Worm (Caenorhabditis elegans) whole organism, L2 larva: ENCODE results near the gene B0334.13.

Experiments used
- C34F6.9 ChIP-seq: fragments of 150-350 bp; optimal IDR thresholded peaks from 2 replicates; lab custom pipeline; 2014; ENCODE audit warnings: missing biosample characterization, missing genetic modification characterization
- F13H6.1 ChIP-seq: sonication (generic microtip); optimal IDR thresholded peaks from 2 replicates; lab custom pipeline; 2016; ENCODE audit warnings: missing genetic modification characterization, missing compliant biosample characterization
- R02D3.7 ChIP-seq: fragments of 150-350 bp; optimal IDR thresholded peaks from 2 replicates; lab custom pipeline; 2014; ENCODE audit warnings: missing biosample characterization, missing genetic modification characterization
- Y55F3AM.14 ChIP-seq: fragments of 200-800 bp; sonication (Bioruptor generic); optimal IDR thresholded peaks from 2 replicates; lab custom pipeline; 2018; ENCODE audit warnings: mild to moderate bottlenecking, missing genetic modification characterization, missing compliant biosample characterization
- alr-1 ChIP-seq: fragments of 150-350 bp; optimal IDR thresholded peaks from 2 replicates; lab custom pipeline; 2014; ENCODE audit warnings: missing biosample characterization, missing genetic modification characterization
- ama-1 ChIP-seq: fragments of 150-350 bp; optimal IDR thresholded peaks from 2 replicates; lab custom pipeline; 2018; ENCODE audit warnings: inconsistent platforms
- blmp-1 ChIP-seq: sonication (generic microtip); optimal IDR thresholded peaks from 2 replicates; lab custom pipeline; 2017; ENCODE audit warnings: missing genetic modification characterization, mild to moderate bottlenecking, missing compliant biosample characterization, antibody characterized with exemption, moderate library complexity; ENCODE audit not compliant: insufficient read depth
- ceh-16 ChIP-seq: fragments of 150-350 bp; optimal IDR thresholded peaks from 2 replicates; lab custom pipeline; 2014; ENCODE audit warnings: missing biosample characterization, missing genetic modification characterization
- ceh-82 ChIP-seq: fragments of 150-350 bp; optimal IDR thresholded peaks from 2 replicates; lab custom pipeline; 2014; ENCODE audit warnings: missing biosample characterization, missing genetic modification characterization
- crh-2 ChIP-seq: sonication (generic microtip); optimal IDR thresholded peaks from 2 replicates; lab custom pipeline; 2017; ENCODE audit warnings: missing biosample characterization, missing genetic modification characterization
- egl-27 ChIP-seq: sonication (generic microtip); optimal IDR thresholded peaks from 3 replicates; lab custom pipeline; 2017; ENCODE audit warnings: missing biosample characterization, missing genetic modification reagents, missing genetic modification characterization
- elt-1 ChIP-seq: fragments of 150-350 bp; optimal IDR thresholded peaks from 2 replicates; lab custom pipeline; 2014; ENCODE audit warnings: missing biosample characterization, missing genetic modification characterization
- fos-1 ChIP-seq: fragments of 150-350 bp; optimal IDR thresholded peaks from 2 replicates; lab custom pipeline; 2014; ENCODE audit warnings: missing biosample characterization, missing genetic modification characterization
- gmeb-1 ChIP-seq: fragments of 150-350 bp; optimal IDR thresholded peaks from 2 replicates; lab custom pipeline; 2014; ENCODE audit warnings: missing biosample characterization, missing genetic modification characterization
- lin-11 ChIP-seq: fragments of 150-350 bp; sonication (generic microtip); optimal IDR thresholded peaks from 2 replicates; lab custom pipeline; 2014; ENCODE audit warnings: missing biosample characterization, missing genetic modification characterization, inconsistent platforms, mixed read lengths
- lsy-2 ChIP-seq, 2 experiments: fragments of 150-350 bp in 1 of 2; sonication (generic microtip) in 1 of 2; optimal IDR thresholded peaks; 2 replicates each; lab custom pipeline; 2014 to 2017; ENCODE audit warnings: missing biosample characterization in 2 of 2, missing genetic modification characterization in 2 of 2
- mab-5 ChIP-seq: fragments of 150-350 bp; optimal IDR thresholded peaks from 2 replicates; lab custom pipeline; 2014; ENCODE audit warnings: missing biosample characterization, missing genetic modification characterization
- nhr-10 ChIP-seq: sonication (generic microtip); optimal IDR thresholded peaks from 2 replicates; lab custom pipeline; 2017; ENCODE audit warnings: missing biosample characterization, missing genetic modification characterization
- nhr-12 ChIP-seq: fragments of 150-350 bp; optimal IDR thresholded peaks from 2 replicates; lab custom pipeline; 2014; ENCODE audit warnings: missing biosample characterization, missing genetic modification characterization
- nhr-129 ChIP-seq: fragments of 150-350 bp; optimal IDR thresholded peaks from 2 replicates; lab custom pipeline; 2014; ENCODE audit warnings: missing biosample characterization, missing genetic modification characterization
- nhr-21 ChIP-seq: fragments of 150-350 bp; optimal IDR thresholded peaks from 2 replicates; lab custom pipeline; 2014; ENCODE audit warnings: missing biosample characterization, missing genetic modification characterization
- nhr-23 ChIP-seq: fragments of 150-350 bp; optimal IDR thresholded peaks from 2 replicates; lab custom pipeline; 2014; ENCODE audit warnings: missing biosample characterization, missing genetic modification reagents, missing genetic modification characterization
- nhr-237 ChIP-seq: fragments of 150-350 bp; optimal IDR thresholded peaks from 2 replicates; lab custom pipeline; 2014; ENCODE audit warnings: missing biosample characterization, missing genetic modification characterization
- nhr-25 ChIP-seq: fragments of 150-350 bp; sonication (generic microtip); optimal IDR thresholded peaks from 3 replicates; lab custom pipeline; 2014; ENCODE audit warnings: missing biosample characterization, missing genetic modification characterization
- nhr-6 ChIP-seq: fragments of 150-350 bp; optimal IDR thresholded peaks from 2 replicates; lab custom pipeline; 2014; ENCODE audit warnings: missing biosample characterization, missing genetic modification characterization
- nhr-77 ChIP-seq: fragments of 150-350 bp; optimal IDR thresholded peaks from 2 replicates; lab custom pipeline; 2014; ENCODE audit warnings: missing biosample characterization, missing genetic modification characterization
- peb-1 ChIP-seq: fragments of 150-350 bp; optimal IDR thresholded peaks from 2 replicates; lab custom pipeline; 2014; ENCODE audit warnings: missing biosample characterization, missing genetic modification characterization
- sma-9 ChIP-seq, 2 experiments: fragments of 150-350 bp in 1 of 2; sonication (generic microtip) in 1 of 2; optimal IDR thresholded peaks; 2 replicates each; lab custom pipeline; 2014 to 2016; ENCODE audit warnings: missing genetic modification characterization in 2 of 2, mild to moderate bottlenecking in 1 of 2, missing biosample characterization in 1 of 2, missing compliant biosample characterization in 1 of 2, missing genetic modification reagents in 1 of 2, moderate library complexity in 1 of 2
- unc-55 ChIP-seq: fragments of 150-350 bp; sonication (generic microtip); optimal IDR thresholded peaks from 3 replicates; lab custom pipeline; 2014; ENCODE audit warnings: missing biosample characterization, missing genetic modification reagents, missing genetic modification characterization
- ztf-1 ChIP-seq: fragments of 200-800 bp; sonication (Bioruptor generic); conservative IDR thresholded peaks from 2 replicates; pipeline ENCODE4 v1.3.6; 2022; ENCODE audit warnings: missing genetic modification characterization, missing compliant biosample characterization

The B0334.13 gene

DNA sequence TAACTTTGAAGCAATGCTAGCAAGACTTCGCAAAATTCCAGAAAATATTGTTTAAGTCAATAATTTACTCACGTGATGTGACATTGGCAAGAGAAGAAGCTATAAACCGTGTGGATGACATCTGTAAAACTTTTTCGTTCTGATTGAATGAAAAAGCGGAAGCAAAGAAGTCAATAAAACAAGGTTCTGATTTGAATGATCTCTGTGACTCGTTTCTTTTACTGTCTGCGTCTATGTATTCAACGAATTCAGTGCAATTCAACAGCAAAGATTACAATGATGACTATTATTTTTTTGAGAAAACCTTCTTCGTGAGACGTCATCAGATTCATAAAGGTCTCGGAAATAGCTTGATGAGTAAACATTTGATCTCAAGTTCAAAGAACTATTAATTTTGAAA, 4.7 kb downstream of the B0334.13 start, which contains the start of gene hacl-1 (continued):
- no peak for TF ChIP-seq nhr-12

DNA sequence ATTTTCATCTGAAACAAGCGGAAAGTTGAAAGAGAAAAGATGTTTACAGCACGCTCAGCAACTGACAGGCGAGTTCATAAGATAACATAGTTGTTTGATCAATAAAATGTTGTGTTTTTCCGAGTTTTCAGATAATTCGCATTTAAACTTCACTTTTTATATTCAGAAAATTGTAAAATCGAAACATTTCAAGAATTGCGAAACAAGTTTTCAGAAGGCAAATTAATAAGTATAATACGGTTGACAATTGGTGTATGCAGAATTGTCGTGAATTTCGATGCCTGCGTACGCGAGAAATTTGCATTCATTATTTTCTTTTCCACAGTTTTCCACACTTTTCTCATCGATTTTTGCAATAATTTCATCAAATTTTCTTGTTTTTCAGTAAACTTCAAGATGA, 7.2 kb downstream of the B0334.13 start, which contains the start of the genes ooc-3 and B0334.4:
ooc-3 (minus strand) TSS at position 15 of the 400 bp plus-strand sequence.
B0334.4 (plus strand) TSS at position 386 of the 400 bp plus-strand sequence.
- no peak for TF ChIP-seq sma-9 (GFP tag; optimal IDR thresholded peaks at IDR 0.05; lab: Kevin White, UChicago)
- no peak for TF ChIP-seq sma-9 (tag; optimal IDR thresholded peaks at IDR 0.05; lab: Kevin White, UChicago)
- no peak for TF ChIP-seq F13H6.1 (tag; lab: Kevin White, UChicago)
- peak; percentile 16 for TF ChIP-seq gmeb-1 (tag; lab: Kevin White, UChicago)
- peak; percentile 66 for TF ChIP-seq C34F6.9 (tag; lab: Kevin White, UChicago)
- TF ChIP-seq lsy-2 (tag; optimal IDR thresholded peaks at IDR 0.05; lab: Kevin White, UChicago), result peak; percentile 46 to 95
- no peak for TF ChIP-seq ceh-82 (tag; lab: Kevin White, UChicago)
- TF ChIP-seq nhr-129 (tag; lab: Kevin White, UChicago), result peak; percentile 42
- no peak for TF ChIP-seq nhr-12
- peak; percentile 9 for TF ChIP-seq ama-1 (lab: Kevin White, UChicago)

DNA sequence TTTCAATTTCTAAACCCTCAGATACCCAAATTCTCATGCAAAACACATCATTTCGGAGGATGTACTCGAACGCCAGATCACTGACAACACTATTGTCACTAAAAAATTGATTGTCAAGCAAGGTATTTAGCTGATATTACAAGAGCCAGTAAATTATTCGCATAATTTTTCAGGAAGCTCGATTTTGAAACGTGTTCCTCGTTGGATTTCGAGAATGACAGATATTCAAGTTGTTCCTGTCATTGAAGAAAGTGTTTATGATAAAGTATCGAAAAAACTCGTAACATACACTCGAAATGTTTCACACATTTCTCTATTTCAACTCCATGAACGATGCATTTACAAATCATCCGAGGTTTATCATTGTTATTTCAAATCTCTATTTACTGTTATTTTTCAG, 7.7 kb downstream of the B0334.13 start:
- no peak for TF ChIP-seq fos-1 (tag; lab: Kevin White, UChicago)

DNA sequence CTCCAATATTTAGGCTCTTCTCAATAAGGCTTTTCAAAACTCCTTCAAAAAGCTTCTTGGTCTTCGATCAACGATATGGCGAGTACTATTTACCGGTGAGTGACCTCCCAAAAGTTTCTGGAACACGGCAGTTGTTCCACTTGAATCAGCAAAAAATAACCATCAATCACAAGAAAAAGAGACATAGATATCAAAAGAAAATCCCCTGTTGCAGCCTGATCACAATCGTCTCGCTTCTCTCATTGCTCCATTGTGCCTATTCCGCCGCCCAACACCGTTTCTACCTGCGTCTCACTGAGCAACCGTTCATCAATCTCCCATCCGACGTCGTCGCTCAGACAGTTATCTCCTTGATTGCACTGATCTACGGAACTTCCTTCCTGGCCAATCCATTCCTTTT, 8.7 kb downstream of the B0334.13 start, which contains the start of gene emc-5:
emc-5 (plus strand) TSS at position 14 of the 400 bp plus-strand sequence.
- TF ChIP-seq nhr-23 (tag; lab: Kevin White, UChicago) (no peak), nhr-10 (tag; lab: Kevin White, UChicago) (no peak), nhr-21 (tag; lab: Kevin White, UChicago) (no peak), R02D3.7 (no peak), ceh-16 (tag; lab: Kevin White, UChicago) (no peak), elt-1 (tag; lab: Kevin White, UChicago) (no peak), crh-2 (tag; lab: Kevin White, UChicago) (no peak), unc-55 (GFP tag; lab: Kevin White, UChicago) (no peak), nhr-77 (no peak), alr-1 (tag; lab: Kevin White, UChicago) (no peak), sma-9 (GFP tag; optimal IDR thresholded peaks at IDR 0.05; lab: Kevin White, UChicago) (peak; percentile 17), sma-9 (tag; optimal IDR thresholded peaks at IDR 0.05; lab: Kevin White, UChicago) (no peak), nhr-237 (tag; lab: Kevin White, UChicago) (no peak), nhr-25 (no peak), ama-1 (lab: Kevin White, UChicago) (no peak), C34F6.9 (tag; lab: Kevin White, UChicago) (no peak), egl-27 (tag; lab: Kevin White, UChicago) (no peak), peb-1 (no peak), lsy-2 (tag; optimal IDR thresholded peaks at IDR 0.05; lab: Kevin White, UChicago) (peak in 1 of 2 experiments; percentile 34), mab-5 (peak; percentile 9), F13H6.1 (tag; lab: Kevin White, UChicago) (peak; percentile 43), nhr-6 (tag; lab: Kevin White, UChicago) (no peak)

DNA sequence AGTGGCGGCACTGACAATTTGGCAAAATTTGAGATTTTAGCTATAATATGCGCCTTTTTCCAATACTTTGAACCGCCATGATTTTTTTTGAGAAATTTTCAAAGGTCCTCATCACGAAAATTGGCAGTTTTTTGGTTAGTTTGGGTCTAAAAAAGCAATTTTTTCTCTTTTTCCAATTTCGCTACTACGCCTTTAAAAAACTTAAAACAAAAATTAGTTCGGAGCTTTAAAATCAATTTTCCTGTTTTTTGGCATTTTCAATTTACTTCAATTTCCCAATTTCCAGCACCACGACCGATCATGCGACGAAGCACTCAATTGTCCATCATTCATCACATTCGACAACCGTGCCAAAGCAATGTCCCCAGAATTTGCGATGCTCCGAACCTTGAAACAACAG, 9.3 kb downstream of the B0334.13 start, which contains the start of gene B0334.5:
B0334.5 (plus strand) TSS at position 301 of the 400 bp plus-strand sequence.
- TF ChIP-seq sma-9 (GFP tag; optimal IDR thresholded peaks at IDR 0.05; lab: Kevin White, UChicago) (no peak), sma-9 (tag; optimal IDR thresholded peaks at IDR 0.05; lab: Kevin White, UChicago) (no peak), lin-11 (no peak), ztf-1 (GFP tag; lab: Robert Waterston, UW) (no peak), alr-1 (tag; lab: Kevin White, UChicago) (no peak), ceh-82 (tag; lab: Kevin White, UChicago) (no peak), nhr-237 (tag; lab: Kevin White, UChicago) (no peak), R02D3.7 (no peak), fos-1 (tag; lab: Kevin White, UChicago) (no peak), C34F6.9 (tag; lab: Kevin White, UChicago) (no peak), nhr-12 (no peak), Y55F3AM.14 (GFP tag; lab: Kevin White, UChicago) (no peak), lsy-2 (tag; optimal IDR thresholded peaks at IDR 0.05; lab: Kevin White, UChicago) (no peak), nhr-6 (tag; lab: Kevin White, UChicago) (no peak), blmp-1 (tag; lab: Kevin White, UChicago) (no peak), egl-27 (tag; lab: Kevin White, UChicago) (no peak)
